Fruit fly (Drosophila melanogaster): ENCODE results near the gene CG6118.

The CG6118 gene

dm6 chr3R:15408131-15408731, 26.3 kb downstream of the CG6118 start, which contains the start of gene Atx2 (continued):
- TF ChIP-seq crp (GFP tag; optimal IDR thresholded peaks at IDR 0.05) (peak in 1 of 2 experiments; percentile 39), CG12659 (GFP tag; optimal IDR thresholded peaks at IDR 0.05) (peak; percentile 78), CG12104 (GFP tag; optimal IDR thresholded peaks at IDR 0.05) (no peak), run (tag; optimal IDR thresholded peaks at IDR 0.05) (no peak), CG16863 (GFP tag; optimal IDR thresholded peaks at IDR 0.05) (peak; percentile 11), NC2α (GFP tag; optimal IDR thresholded peaks at IDR 0.05) (no peak), sna (GFP tag; IDR thresholded peaks at IDR 0.05; ENCODE audit: partially characterized antibody) (peak; percentile 92), da (GFP tag; optimal IDR thresholded peaks at IDR 0.05) (no peak), CG14014 (GFP tag; IDR thresholded peaks at IDR 0.05) (0 out of 2 replicates have a peak, but pooled peaks have one; percentile 36), CG5180 (GFP tag; optimal IDR thresholded peaks at IDR 0.05) (peak; percentile 2), dysf (GFP tag; IDR thresholded peaks at IDR 0.05) (peak; percentile 47; the same call in 1 of the 3 replicates), bcd (GFP tag; optimal IDR thresholded peaks at IDR 0.05) (peak; percentile 55), CG10267 (tag; optimal IDR thresholded peaks at IDR 0.05) (peak; percentile 96), CG30403 (GFP tag; optimal IDR thresholded peaks at IDR 0.05) (peak; percentile 45), klu (GFP tag; IDR thresholded peaks at IDR 0.05) (peak; percentile 60; the same call in 1 of the 2 replicates), Hey (tag; optimal IDR thresholded peaks at IDR 0.05) (no peak), CG9727 (GFP tag; optimal IDR thresholded peaks at IDR 0.05) (no peak), sisA (GFP tag; IDR thresholded peaks at IDR 0.05) (no peak), H2.0 (GFP tag; IDR thresholded peaks at IDR 0.05) (peak; percentile 44), Xbp1 (GFP tag; optimal IDR thresholded peaks at IDR 0.05) (peak; percentile 7), CG8765 (GFP tag; IDR thresholded peaks at IDR 0.05) (0 out of 2 replicates have a peak, but pooled peaks have one; percentile 30), CG1792 (GFP tag; optimal IDR thresholded peaks at IDR 0.05) (peak; percentile 54), croc (GFP tag; conservative IDR thresholded peaks at IDR 0.05) (no peak), Sin3A (optimal IDR thresholded peaks at IDR 0.05) (peak; percentile 98), unc-4 (GFP tag; IDR thresholded peaks at IDR 0.05; ENCODE audit: partially characterized antibody) (peak; percentile 94), Six4 (GFP tag; optimal IDR thresholded peaks at IDR 0.05) (no peak), tx (GFP tag; optimal IDR thresholded peaks at IDR 0.05) (peak; percentile 17), Dip2 (GFP tag; IDR thresholded peaks at IDR 0.05) (no peak), emc (GFP tag; optimal IDR thresholded peaks at IDR 0.05) (no peak), Pdp1 (GFP tag; optimal IDR thresholded peaks at IDR 0.05) (peak in 1 of 2 experiments; percentile 31), CG12071 (GFP tag; optimal IDR thresholded peaks at IDR 0.05) (no peak), CG16813 (GFP tag; IDR thresholded peaks at IDR 0.05; ENCODE audit: partially characterized antibody) (peak; percentile 97), gsb (GFP tag; IDR thresholded peaks at IDR 0.05) (no peak), CG15073 (GFP tag; optimal IDR thresholded peaks at IDR 0.05) (no peak), CG7357 (GFP tag; IDR thresholded peaks at IDR 0.05) (no peak), gce (GFP tag; IDR thresholded peaks at IDR 0.05) (no peak), CG6765 (GFP tag; optimal IDR thresholded peaks at IDR 0.05) (no peak), CG10565 (GFP tag; optimal IDR thresholded peaks at IDR 0.05) (no peak), CG42726 (GFP tag; IDR thresholded peaks at IDR 0.05; ENCODE audit: partially characterized antibody) (peak; percentile 82), Dll (GFP tag; IDR thresholded peaks at IDR 0.05; ENCODE audit: partially characterized antibody) (peak; percentile 95), dpn (GFP tag; optimal IDR thresholded peaks at IDR 0.05) (peak; percentile 56 to 61), HHEX (GFP tag; optimal IDR thresholded peaks at IDR 0.05) (peak; percentile 15), Camta (GFP tag; optimal IDR thresholded peaks at IDR 0.05) (no peak), CG30431 (GFP tag; optimal IDR thresholded peaks at IDR 0.05) (no peak), Awh (GFP tag; IDR thresholded peaks at IDR 0.05) (no peak), ac (GFP tag; optimal IDR thresholded peaks at IDR 0.05) (no peak), CG2889 (GFP tag; IDR thresholded peaks at IDR 0.05) (no peak), Lim3 (GFP tag; IDR thresholded peaks at IDR 0.05) (no peak), CG11093 (GFP tag; IDR thresholded peaks at IDR 0.05) (no peak), D (optimal IDR thresholded peaks at IDR 0.05) (no peak), D (GFP tag; optimal IDR thresholded peaks at IDR 0.05) (no peak)

Measured in whole organism, embryonic.